Worm (Caenorhabditis elegans): Measurements from ENCODE around the gene dlc-4.
"Not testable (repeated sequence)": the region's sequence is repeated elsewhere in the genome, so short reads cannot be mapped to it uniquely, and the experiment has no call there.

dlc-4 gene

ce11 chrIV:16415100-16415973, 27.7 kb upstream of the dlc-4 start (continued):
- TF ChIP-seq mec-3 (tag; optimal IDR thresholded peaks at IDR 0.05; ENCODE audit: borderline replicate concordance): peak; percentile 78
- TF ChIP-seq hlh-15 (tag; optimal IDR thresholded peaks at IDR 0.05): peak; percentile 57

DNA sequence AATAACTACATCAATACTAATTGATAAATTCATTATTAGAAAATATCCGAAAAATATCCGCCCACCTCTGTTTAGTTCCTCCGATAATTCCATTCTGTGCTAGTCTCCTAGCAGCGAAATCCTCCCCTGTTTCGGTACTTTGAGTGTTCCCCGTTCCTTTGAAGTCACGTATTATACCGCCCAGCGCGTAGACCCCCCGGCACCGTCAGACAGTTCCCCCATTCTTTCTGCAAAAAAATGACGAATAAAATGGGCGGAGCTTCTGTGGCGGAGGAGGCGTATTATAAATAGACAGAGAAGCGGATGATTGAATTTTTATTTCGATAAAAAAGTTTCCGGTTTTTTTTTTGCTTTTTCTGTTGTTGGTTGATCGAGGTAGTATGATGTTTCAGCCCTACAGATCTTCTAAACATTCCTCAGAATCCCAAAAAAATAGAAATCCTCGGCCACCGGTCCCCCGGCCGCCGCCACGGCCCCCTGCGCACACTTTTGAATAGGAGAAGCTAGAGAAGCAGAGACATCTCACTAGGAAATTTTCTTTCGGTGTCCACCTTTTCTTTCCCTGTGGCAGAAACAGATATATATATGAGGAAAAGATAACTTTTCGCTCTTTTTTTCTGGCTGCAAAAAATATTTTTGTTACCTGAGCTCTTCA, 21.0 kb upstream of the dlc-4 start:
- TF ChIP-seq ceh-31 (tag; optimal IDR thresholded peaks at IDR 0.05) (peak; percentile 47), ceh-24 (tag; optimal IDR thresholded peaks at IDR 0.05) (no peak), C08G9.2 (tag; optimal IDR thresholded peaks at IDR 0.05) (peak; percentile 1)

ce11 chrIV:16424337-16424736, 18.7 kb upstream of the dlc-4 start, which contains the start of gene Y10G11A.1:
TSS of gene Y10G11A.1 (plus strand) at chrIV:16424637.
- not testable (repeated sequence) for TF ChIP-seq T23F11.4 (GFP tag; optimal IDR thresholded peaks at IDR 0.05); sdc-2 (tag; optimal IDR thresholded peaks at IDR 0.05); F13H6.1 (tag; optimal IDR thresholded peaks at IDR 0.05)

- TF ChIP-seq ahr-1 (tag; optimal IDR thresholded peaks at IDR 0.05): no peak
- TF ChIP-seq Y22D7AL.16 (tag; optimal IDR thresholded peaks at IDR 0.05): no peak
- no peak for TF ChIP-seq rnt-1 (tag; optimal IDR thresholded peaks at IDR 0.05)
- TF ChIP-seq ets-4 (tag; optimal IDR thresholded peaks at IDR 0.05): no peak
- no peak for TF ChIP-seq ceh-9 (tag; optimal IDR thresholded peaks at IDR 0.05)
- no peak for TF ChIP-seq C38D4.7 (GFP tag; optimal IDR thresholded peaks at IDR 0.05)
- TF ChIP-seq odd-2 (tag; optimal IDR thresholded peaks at IDR 0.05): no peak
- no peak for TF ChIP-seq ceh-34 (tag; optimal IDR thresholded peaks at IDR 0.05)
- no peak for TF ChIP-seq eyg-1 (tag; optimal IDR thresholded peaks at IDR 0.05)
- TF ChIP-seq T23F11.4 (GFP tag; optimal IDR thresholded peaks at IDR 0.05): no peak
- no peak for TF ChIP-seq ttx-3 (tag; optimal IDR thresholded peaks at IDR 0.05)
- no peak for TF ChIP-seq fax-1 (tag; optimal IDR thresholded peaks at IDR 0.05)
- no peak for TF ChIP-seq dve-1 (tag; optimal IDR thresholded peaks at IDR 0.05)
- TF ChIP-seq gmeb-2 (tag; optimal IDR thresholded peaks at IDR 0.05): no peak
Observed at ce11 chrIV:16431929-16432328, 11.1 kb upstream of the dlc-4 start, which contains the start of gene dlc-3. TSS of gene dlc-3 (plus strand) at chrIV:16432229.

ce11 chrIV:16446664-16447063, 3.6 kb downstream of the dlc-4 start:
- TF ChIP-seq fkh-10 (GFP tag; optimal IDR thresholded peaks at IDR 0.05) (no peak), unc-3 (GFP tag; conservative IDR thresholded peaks at IDR 0.05) (no peak), unc-3 (tag; optimal IDR thresholded peaks at IDR 0.05) (no peak), sox-4 (tag; optimal IDR thresholded peaks at IDR 0.05) (no peak), gmeb-2 (tag; optimal IDR thresholded peaks at IDR 0.05) (no peak), ttx-3 (tag; optimal IDR thresholded peaks at IDR 0.05) (no peak), fkh-6 (tag; optimal IDR thresholded peaks at IDR 0.05) (no peak), ceh-31 (tag; optimal IDR thresholded peaks at IDR 0.05) (no peak), eyg-1 (tag; optimal IDR thresholded peaks at IDR 0.05) (no peak), ceh-45 (GFP tag; IDR thresholded peaks at IDR 0.05) (no peak), tbx-2 (tag; optimal IDR thresholded peaks at IDR 0.05) (no peak), mec-3 (tag; optimal IDR thresholded peaks at IDR 0.05; ENCODE audit: borderline replicate concordance) (no peak), tbx-7 (tag; optimal IDR thresholded peaks at IDR 0.05) (no peak), pax-1 (tag; optimal IDR thresholded peaks at IDR 0.05) (no peak), ceh-19 (GFP tag; optimal IDR thresholded peaks at IDR 0.05) (no peak), fax-1 (tag; optimal IDR thresholded peaks at IDR 0.05) (no peak), pha-2 (tag; optimal IDR thresholded peaks at IDR 0.05) (no peak)

Measured in whole organism, late embryonic.